Worm (Caenorhabditis elegans) whole organism, L2 larva: Measurements from ENCODE around the gene sul-2.

ENCODE experiments used
- C34F6.9 ChIP-seq: fragments of 150-350 bp; optimal IDR thresholded peaks from 2 replicates; lab custom pipeline; 2014; ENCODE audit warnings: missing biosample characterization, missing genetic modification characterization
- Y55F3AM.14 ChIP-seq: fragments of 200-800 bp; sonication (Bioruptor generic); optimal IDR thresholded peaks from 2 replicates; lab custom pipeline; 2018; ENCODE audit warnings: mild to moderate bottlenecking, missing genetic modification characterization, missing compliant biosample characterization
- ZK546.5 ChIP-seq: sonication (generic microtip); optimal IDR thresholded peaks from 2 replicates; lab custom pipeline; 2017; ENCODE audit warnings: missing biosample characterization, missing genetic modification characterization
- blmp-1 ChIP-seq: sonication (generic microtip); optimal IDR thresholded peaks from 2 replicates; lab custom pipeline; 2017; ENCODE audit warnings: missing genetic modification characterization, mild to moderate bottlenecking, missing compliant biosample characterization, antibody characterized with exemption, moderate library complexity; ENCODE audit not compliant: insufficient read depth
- ceh-82 ChIP-seq: fragments of 150-350 bp; optimal IDR thresholded peaks from 2 replicates; lab custom pipeline; 2014; ENCODE audit warnings: missing biosample characterization, missing genetic modification characterization
- egl-27 ChIP-seq: sonication (generic microtip); optimal IDR thresholded peaks from 3 replicates; lab custom pipeline; 2017; ENCODE audit warnings: missing biosample characterization, missing genetic modification reagents, missing genetic modification characterization
- fos-1 ChIP-seq: fragments of 150-350 bp; optimal IDR thresholded peaks from 2 replicates; lab custom pipeline; 2014; ENCODE audit warnings: missing biosample characterization, missing genetic modification characterization
- mdl-1 ChIP-seq, 2 experiments: fragments of 150-350 bp in 1 of 2; sonication (generic microtip) in 1 of 2; optimal IDR thresholded peaks; 2 replicates each; lab custom pipeline; 2017; ENCODE audit warnings: missing biosample characterization in 2 of 2, missing genetic modification characterization in 2 of 2
- nhr-12 ChIP-seq: fragments of 150-350 bp; optimal IDR thresholded peaks from 2 replicates; lab custom pipeline; 2014; ENCODE audit warnings: missing biosample characterization, missing genetic modification characterization
- nhr-21 ChIP-seq: fragments of 150-350 bp; optimal IDR thresholded peaks from 2 replicates; lab custom pipeline; 2014; ENCODE audit warnings: missing biosample characterization, missing genetic modification characterization
- nhr-6 ChIP-seq: fragments of 150-350 bp; optimal IDR thresholded peaks from 2 replicates; lab custom pipeline; 2014; ENCODE audit warnings: missing biosample characterization, missing genetic modification characterization
- ztf-11 ChIP-seq: sonication (generic microtip); optimal IDR thresholded peaks from 2 replicates; lab custom pipeline; 2017; ENCODE audit warnings: missing biosample characterization, missing genetic modification characterization

Gene sul-2

DNA sequence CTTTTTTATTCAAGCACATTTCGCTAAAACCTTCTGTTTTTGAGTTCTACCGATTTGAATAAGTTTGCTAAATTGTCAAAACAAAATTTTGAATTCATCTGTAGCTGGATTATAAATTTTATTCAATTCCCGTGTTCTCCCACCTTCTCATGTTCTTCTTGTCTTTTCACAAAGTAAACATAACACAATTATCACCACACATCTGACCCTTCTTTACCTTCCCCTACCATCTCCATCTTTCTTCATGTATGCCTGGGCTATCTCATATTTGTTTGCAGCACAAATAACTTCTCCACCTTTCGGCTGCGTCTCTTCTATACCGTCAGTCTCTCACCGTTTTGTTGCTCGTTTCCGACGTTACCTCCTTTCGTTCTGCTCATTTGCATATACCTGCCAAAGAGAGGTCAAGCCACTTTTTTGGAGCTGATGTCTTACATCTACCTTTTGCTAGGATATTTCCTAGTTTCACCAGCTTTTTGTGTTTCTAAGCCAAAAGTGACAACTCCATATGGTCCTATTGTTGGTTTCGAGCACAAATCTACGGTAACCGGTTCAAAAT, 45.6 kb downstream of the sul-2 start, which contains the start of gene cest-17:
TSS of gene cest-17 (plus strand) at position 248 of the 559 bp plus-strand sequence.
- no peak for TF ChIP-seq ZK546.5
- no peak for TF ChIP-seq nhr-6 (tag; lab: Kevin White, UChicago)
- no peak for TF ChIP-seq C34F6.9 (tag; lab: Kevin White, UChicago)
- peak; percentile 26 for TF ChIP-seq fos-1 (tag; lab: Kevin White, UChicago)
- TF ChIP-seq, all 48 proteins: peak for 1

DNA sequence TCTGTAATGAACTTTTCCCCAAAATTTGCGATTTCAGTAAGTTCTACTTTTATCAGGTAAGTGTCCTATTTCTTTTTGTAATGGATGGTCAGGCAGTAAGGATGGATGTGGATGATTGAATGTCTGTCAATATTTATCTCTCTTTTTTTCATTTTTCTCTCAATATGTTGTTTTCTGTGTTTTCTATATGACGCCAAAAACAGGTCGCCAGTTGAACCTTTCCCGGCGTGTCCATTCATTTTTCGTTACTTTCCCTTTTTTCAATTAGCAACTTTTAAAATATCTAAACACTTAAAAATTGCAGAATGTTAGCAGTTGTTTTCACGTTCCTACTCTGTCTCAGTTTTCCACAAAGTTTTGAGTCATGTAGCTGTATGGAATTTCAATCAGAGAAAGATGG, 49.4 kb downstream of the sul-2 start, which contains the start of gene timp-1:
TSS of gene timp-1 (plus strand) at position 305 of the 400 bp plus-strand sequence.
- TF ChIP-seq blmp-1 (tag; lab: Kevin White, UChicago) (peak; percentile 66), ceh-82 (no peak), ztf-11 (tag; lab: Kevin White, UChicago) (no peak), ZK546.5 (no peak), mdl-1 (tag; optimal IDR thresholded peaks at IDR 0.05; lab: Kevin White, UChicago) (no peak), nhr-12 (tag; lab: Kevin White, UChicago) (no peak), Y55F3AM.14 (GFP tag; lab: Kevin White, UChicago) (no peak), nhr-21 (tag; lab: Kevin White, UChicago) (no peak), egl-27 (tag; lab: Kevin White, UChicago) (no peak)
